Worm (Caenorhabditis elegans): ENCODE results near the gene sdz-5.

The sdz-5 gene

DNA sequence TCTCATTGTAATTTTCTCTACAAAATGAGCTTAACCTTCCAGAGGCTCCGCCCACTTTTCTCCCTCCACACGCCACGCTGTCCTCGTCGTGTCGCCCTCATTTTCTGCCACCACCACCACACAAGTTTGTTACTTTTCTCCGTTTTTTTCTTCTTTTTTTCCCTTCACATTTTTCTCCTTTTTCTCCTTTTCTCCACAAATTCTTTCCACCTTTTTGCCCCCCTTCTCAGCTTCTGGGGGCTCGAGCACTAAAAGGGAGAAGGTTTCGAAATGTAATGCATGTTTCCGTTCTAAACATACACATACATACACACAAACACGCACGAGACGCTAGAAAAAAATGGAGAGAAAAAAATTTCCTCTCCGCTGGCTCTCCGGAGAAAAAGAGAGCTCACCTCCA, 31.9 kb upstream of the sdz-5 start, which contains the start of gene nhr-88 (continued):
- no peak for TF ChIP-seq lsy-27 (tag; optimal IDR thresholded peaks at IDR 0.05; ENCODE audit: borderline replicate concordance, insufficient read depth)
- TF ChIP-seq atf-7 (tag; optimal IDR thresholded peaks at IDR 0.05) = peak; percentile 16
- TF ChIP-seq F22D6.2 (tag; optimal IDR thresholded peaks at IDR 0.05) = no peak
- TF ChIP-seq madf-10 (tag; optimal IDR thresholded peaks at IDR 0.05) = no peak

DNA sequence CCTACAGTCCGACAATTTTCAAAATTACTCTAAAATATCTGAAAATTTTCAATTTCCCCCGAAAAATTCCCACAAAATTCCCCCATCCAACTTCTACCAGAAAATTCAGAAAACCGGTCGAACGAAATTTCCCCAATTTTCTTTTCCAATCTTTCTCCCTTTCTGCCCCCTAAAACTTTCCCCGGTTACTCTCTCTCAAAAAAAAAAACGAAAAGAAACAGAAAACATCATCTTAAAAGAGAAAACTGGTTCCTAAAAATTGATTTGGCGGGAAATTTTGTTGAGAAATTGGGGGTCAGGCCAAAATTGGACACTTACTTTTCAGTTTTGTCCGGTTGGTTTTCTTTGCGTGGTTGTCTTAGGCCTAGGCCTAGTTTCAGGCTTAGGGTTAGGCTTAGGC, 30.8 kb upstream of the sdz-5 start:
- no peak for TF ChIP-seq lir-1 (GFP tag; conservative IDR thresholded peaks at IDR 0.05)
- TF ChIP-seq madf-3 (GFP tag; IDR thresholded peaks at IDR 0.05) = no peak
- TF ChIP-seq tbp1 (GFP tag; optimal IDR thresholded peaks at IDR 0.05) = no peak
- TF ChIP-seq nhr-80 (tag; optimal IDR thresholded peaks at IDR 0.05) = no peak
- TF ChIP-seq aptf-3 (GFP tag; IDR thresholded peaks at IDR 0.05) = no peak
- no peak for TF ChIP-seq let-607 (tag; optimal IDR thresholded peaks at IDR 0.05)
- TF ChIP-seq sptf-2 (GFP tag; optimal IDR thresholded peaks at IDR 0.05) = no peak
- TF ChIP-seq sea-2 (GFP tag; IDR thresholded peaks at IDR 0.05) = no peak
- no peak for TF ChIP-seq pha-4 (tag; optimal IDR thresholded peaks at IDR 0.05)
- no peak for TF ChIP-seq ceh-27 (GFP tag; optimal IDR thresholded peaks at IDR 0.05)
- TF ChIP-seq ceh-58 (GFP tag; IDR thresholded peaks at IDR 0.05) = no peak

DNA sequence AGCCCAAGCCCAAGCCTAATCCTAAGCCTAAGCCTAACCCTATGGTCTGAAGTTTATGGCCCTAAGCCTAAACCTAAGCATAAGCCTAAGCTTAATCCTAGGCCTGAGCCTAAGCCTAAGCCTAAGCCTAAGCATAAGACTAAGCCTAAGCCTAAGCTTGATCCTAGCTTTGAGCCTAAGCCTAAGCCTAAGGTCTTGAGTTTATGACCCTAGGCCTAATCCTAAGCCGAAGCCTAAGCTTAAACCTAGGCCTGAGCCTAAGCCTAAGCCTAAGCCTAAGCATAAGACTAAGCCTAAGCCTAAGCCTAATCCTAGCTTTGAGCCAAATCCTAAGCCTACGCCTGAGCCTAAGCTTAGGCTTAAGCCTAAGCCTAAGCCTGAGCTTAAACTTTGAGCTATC, 29.4 kb upstream of the sdz-5 start:
- TF ChIP-seq let-526 (GFP tag; IDR thresholded peaks at IDR 0.05) (no peak), dox-1 (GFP tag; IDR thresholded peaks at IDR 0.05) (0 out of 2 replicates have a peak, but pooled peaks have one; percentile 16)

DNA sequence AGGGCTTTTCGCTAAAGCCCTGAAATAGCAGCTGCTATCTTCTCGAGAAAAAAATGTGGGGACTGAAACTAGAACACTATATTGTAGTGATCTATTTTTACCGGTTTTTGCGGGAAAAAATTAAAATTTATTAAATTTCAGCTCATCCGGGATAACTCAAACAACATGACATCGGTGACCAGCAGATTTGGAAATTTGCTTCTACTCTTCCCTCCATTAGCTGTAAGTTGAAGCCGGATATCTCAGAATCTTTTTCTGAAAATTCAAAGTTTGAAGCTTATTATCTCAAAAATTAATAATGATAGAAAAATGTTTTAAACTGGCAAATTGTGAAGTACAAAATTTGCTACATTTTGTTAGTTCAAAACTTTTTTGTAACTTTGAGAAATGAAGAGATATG, 24.1 kb upstream of the sdz-5 start:
- no peak for TF ChIP-seq egl-18 (GFP tag; IDR thresholded peaks at IDR 0.05)
- no peak for TF ChIP-seq repo-1 (tag; optimal IDR thresholded peaks at IDR 0.05)
- TF ChIP-seq ztf-18 (tag; optimal IDR thresholded peaks at IDR 0.05) = no peak
- TF ChIP-seq lin-35 (GFP tag; optimal IDR thresholded peaks at IDR 0.05) = no peak
- no peak for TF ChIP-seq D2030.7 (GFP tag; IDR thresholded peaks at IDR 0.05)
- no peak for TF ChIP-seq ztf-25 (GFP tag; IDR thresholded peaks at IDR 0.05)

DNA sequence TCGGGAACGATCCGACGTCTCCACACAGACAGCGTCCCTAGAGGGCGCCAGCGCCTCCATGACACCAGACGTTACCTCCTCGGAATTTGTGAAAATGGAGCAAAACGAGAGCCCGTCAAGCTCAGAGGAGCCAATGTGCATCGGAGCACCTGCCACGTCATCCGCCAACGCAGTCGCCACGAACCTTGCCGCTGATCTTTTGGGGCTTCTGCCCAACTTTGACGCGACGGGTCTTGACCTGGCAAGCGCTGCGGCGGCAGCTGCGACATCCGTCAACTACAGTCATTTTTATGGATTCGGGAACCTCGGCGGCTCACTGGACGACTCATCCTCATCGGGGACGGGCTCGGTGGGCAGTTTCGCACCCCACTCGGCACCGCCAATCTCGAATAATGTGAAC, 23.1 kb upstream of the sdz-5 start:
- TF ChIP-seq hmg-20 (GFP tag; IDR thresholded peaks at IDR 0.05) (no peak), rec-8 (tag; optimal IDR thresholded peaks at IDR 0.05) (no peak), madf-6 (GFP tag; IDR thresholded peaks at IDR 0.05) (0 out of 2 replicates have a peak, but pooled peaks have one; percentile 28), mes-4 (tag; optimal IDR thresholded peaks at IDR 0.05) (no peak), F37B4.10 (GFP tag; IDR thresholded peaks at IDR 0.05) (no peak), lin-26 (GFP tag; IDR thresholded peaks at IDR 0.05) (peak; percentile 50; the same call in 1 of the 2 replicates), somi-1 (GFP tag; optimal IDR thresholded peaks at IDR 0.05) (no peak), egl-44 (GFP tag; IDR thresholded peaks at IDR 0.05) (0 out of 2 replicates have a peak, but pooled peaks have one; percentile 6), rcor-1 (GFP tag; IDR thresholded peaks at IDR 0.05) (no peak), C06A6.2 (GFP tag; conservative IDR thresholded peaks at IDR 0.05) (no peak), hsf-1 (GFP tag; IDR thresholded peaks at IDR 0.05) (no peak), madf-3 (GFP tag; IDR thresholded peaks at IDR 0.05) (peak; percentile 65; the same call in 1 of the 2 replicates), T07F8.4 (tag; optimal IDR thresholded peaks at IDR 0.05) (no peak), aptf-2 (GFP tag; conservative IDR thresholded peaks at IDR 0.05) (no peak), mcd-1 (GFP tag; IDR thresholded peaks at IDR 0.05) (0 out of 2 replicates have a peak, but pooled peaks have one; percentile 7), chd-7 (tag; optimal IDR thresholded peaks at IDR 0.05) (peak; percentile 6), bed-2 (GFP tag; IDR thresholded peaks at IDR 0.05) (no peak), ztf-25 (GFP tag; IDR thresholded peaks at IDR 0.05) (no peak), athp-1 (tag; optimal IDR thresholded peaks at IDR 0.05) (no peak), hmg-1.2 (GFP tag; IDR thresholded peaks at IDR 0.05) (no peak), F22D6.2 (tag; optimal IDR thresholded peaks at IDR 0.05) (peak; percentile 4), cebp-2 (GFP tag; IDR thresholded peaks at IDR 0.05) (no peak), atf-7 (tag; optimal IDR thresholded peaks at IDR 0.05) (no peak), sptf-2 (GFP tag; optimal IDR thresholded peaks at IDR 0.05) (no peak), sea-2 (GFP tag; IDR thresholded peaks at IDR 0.05) (no peak), zfh-2 (GFP tag; conservative IDR thresholded peaks at IDR 0.05) (peak; percentile 76; the same call in 1 of the 2 replicates)
